Worm (Caenorhabditis elegans) whole organism, L1 larva: ENCODE results near the gene M01F1.9.

Source experiments
- F16B12.6 ChIP-seq: fragments of 150-350 bp; optimal IDR thresholded peaks from 2 replicates; lab custom pipeline; 2014; ENCODE audit warnings: missing biosample characterization, missing genetic modification characterization
- blmp-1 ChIP-seq: fragments of 150-350 bp; optimal IDR thresholded peaks from 2 replicates; lab custom pipeline; 2014; ENCODE audit warnings: missing biosample characterization, missing genetic modification characterization
- fkh-8 ChIP-seq: sonication (generic microtip); optimal IDR thresholded peaks from 2 replicates; lab custom pipeline; 2016; ENCODE audit warnings: mild to moderate bottlenecking, missing genetic modification characterization, missing compliant biosample characterization
- lin-35 ChIP-seq, 2 experiments: fragments of 150-350 bp; optimal IDR thresholded peaks; 2 replicates each; lab custom pipeline; 2014; ENCODE audit warnings: missing biosample characterization in 2 of 2, missing genetic modification characterization in 2 of 2, missing genetic modification reagents in 2 of 2
- mep-1 ChIP-seq: fragments of 150-350 bp; optimal IDR thresholded peaks from 2 replicates; lab custom pipeline; 2014; ENCODE audit warnings: missing biosample characterization, missing genetic modification characterization
- nhr-12 ChIP-seq: sonication (generic microtip); optimal IDR thresholded peaks from 2 replicates; lab custom pipeline; 2017; ENCODE audit warnings: missing biosample characterization, missing genetic modification characterization
- nhr-28 ChIP-seq: fragments of 150-350 bp; optimal IDR thresholded peaks from 2 replicates; lab custom pipeline; 2014; ENCODE audit warnings: missing biosample characterization, missing genetic modification characterization
- sox-4 ChIP-seq: sonication (generic microtip); optimal IDR thresholded peaks from 2 replicates; lab custom pipeline; 2016; ENCODE audit warnings: missing genetic modification characterization, missing compliant biosample characterization

ce11 chrIII:3486055-3486454 lies 12.8 kb downstream of the M01F1.9 start:
- TF ChIP-seq mep-1 (tag; lab: Kevin White, UChicago) (no peak), F16B12.6 (no peak), nhr-28 (tag; lab: Kevin White, UChicago) (no peak), blmp-1 (tag; lab: Kevin White, UChicago) (no peak), lin-35 (GFP tag; optimal IDR thresholded peaks at IDR 0.05; lab: Kevin White, UChicago) (no peak), sox-4 (tag; lab: Kevin White, UChicago) (no peak), fkh-8 (no peak), nhr-12 (tag; lab: Kevin White, UChicago) (no peak)
